Worm (Caenorhabditis elegans) whole organism, early embryonic: ENCODE results near the gene cah-1.

Experiments
- ama-1 ChIP-seq: fragments of 150-350 bp; optimal IDR thresholded peaks from 2 replicates; lab custom pipeline; 2014
- ceh-36 ChIP-seq: sonication (generic microtip); optimal IDR thresholded peaks from 2 replicates; lab custom pipeline; 2016; ENCODE audit warnings: missing genetic modification characterization, inconsistent platforms, missing compliant biosample characterization
- ets-7 ChIP-seq: sonication (generic microtip); optimal IDR thresholded peaks from 2 replicates; lab custom pipeline; 2016; ENCODE audit warnings: missing genotype, missing genetic modification characterization, missing compliant biosample characterization
- pes-1 ChIP-seq: fragments of 200-800 bp; sonication (Bioruptor generic); IDR thresholded peaks from 2 replicates; pipeline ENCODE4 v1.3.6; 2022; ENCODE audit warnings: missing genetic modification reagents, missing genetic modification characterization, missing compliant biosample characterization
- scrt-1 ChIP-seq: fragments of 200-800 bp; sonication (Bioruptor generic); IDR thresholded peaks from 2 replicates; pipeline ENCODE4 v1.3.6; 2022; ENCODE audit warnings: missing genetic modification characterization, missing compliant biosample characterization
- sea-1 ChIP-seq: fragments of 200-800 bp; sonication (Bioruptor generic); conservative IDR thresholded peaks from 2 replicates; pipeline ENCODE4 v1.3.6; 2022; ENCODE audit warnings: missing genetic modification characterization, missing compliant biosample characterization

DNA sequence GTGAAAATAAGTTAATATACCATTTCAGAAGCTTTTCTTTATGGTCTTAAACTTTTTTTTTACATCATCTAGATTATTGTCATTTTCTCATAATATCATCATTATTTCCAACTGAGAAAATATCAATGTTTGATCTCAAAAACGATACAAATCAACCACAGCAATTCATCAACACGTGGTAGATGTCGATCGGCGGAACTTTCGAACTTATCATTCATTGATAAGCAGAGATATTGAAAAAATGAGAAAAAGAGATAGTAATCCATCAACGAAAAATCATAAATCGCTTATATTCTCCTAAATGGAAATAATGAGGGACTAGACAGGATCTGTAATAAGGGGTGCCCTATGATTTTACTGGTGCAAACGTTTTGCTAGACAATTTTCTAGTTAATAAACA, 11.3 kb upstream of the cah-1 start:
- no peak for TF ChIP-seq ets-7 (tag; lab: Kevin White, UChicago)
- no peak for TF ChIP-seq pes-1 (GFP tag; lab: Robert Waterston, UW)
- TF ChIP-seq ama-1 (lab: Kevin White, UChicago) = no peak
- no peak for TF ChIP-seq sea-1 (GFP tag; lab: Robert Waterston, UW)
- no peak for TF ChIP-seq ceh-36 (tag; lab: Kevin White, UChicago)
- TF ChIP-seq scrt-1 (GFP tag; lab: Robert Waterston, UW) = no peak
